Worm (Caenorhabditis elegans) whole organism, late embryonic: ENCODE results near the gene ZK546.5.
"Not testable (repeated sequence)": the region's sequence is repeated elsewhere in the genome, so short reads cannot be mapped to it uniquely, and the experiment has no call there.

Source experiments
- K02D7.2 ChIP-seq: sonication (generic microtip); optimal IDR thresholded peaks from 2 replicates; lab custom pipeline; 2017; ENCODE audit warnings: mild to moderate bottlenecking, missing genetic modification characterization, missing compliant biosample characterization
- ahr-1 ChIP-seq: sonication (generic microtip); optimal IDR thresholded peaks from 2 replicates; lab custom pipeline; 2016; ENCODE audit warnings: missing genetic modification characterization, missing compliant biosample characterization
- ama-1 ChIP-seq: fragments of 150-350 bp; optimal IDR thresholded peaks from 2 replicates; lab custom pipeline; 2014
- ceh-22 ChIP-seq: sonication (generic microtip); optimal IDR thresholded peaks from 2 replicates; lab custom pipeline; 2017; ENCODE audit warnings: missing biosample characterization, missing genetic modification characterization
- ceh-31 ChIP-seq: sonication (generic microtip); optimal IDR thresholded peaks from 2 replicates; lab custom pipeline; 2016; ENCODE audit warnings: missing genetic modification characterization, missing compliant biosample characterization
- ets-4 ChIP-seq: sonication (generic microtip); optimal IDR thresholded peaks from 2 replicates; lab custom pipeline; 2016; ENCODE audit warnings: missing genetic modification characterization, missing compliant biosample characterization
- eyg-1 ChIP-seq: sonication (generic microtip); optimal IDR thresholded peaks from 2 replicates; lab custom pipeline; 2016; ENCODE audit warnings: missing genotype, missing genetic modification characterization, missing compliant biosample characterization
- hlh-30 ChIP-seq: sonication (generic microtip); optimal IDR thresholded peaks from 2 replicates; lab custom pipeline; 2017; ENCODE audit warnings: antibody characterized with exemption, missing genetic modification characterization, missing compliant biosample characterization; ENCODE audit not compliant: insufficient read depth
- nhr-232 ChIP-seq: sonication (generic microtip); optimal IDR thresholded peaks from 2 replicates; lab custom pipeline; 2016; ENCODE audit warnings: missing genetic modification characterization, missing compliant biosample characterization
- pat-9 ChIP-seq: fragments of 200-800 bp; sonication (Bioruptor generic); optimal IDR thresholded peaks from 2 replicates; lab custom pipeline; 2018; ENCODE audit warnings: mild to moderate bottlenecking, missing genetic modification characterization, moderate library complexity, missing compliant biosample characterization
- syd-9 ChIP-seq: sonication (generic microtip); optimal IDR thresholded peaks from 2 replicates; lab custom pipeline; 2016; ENCODE audit warnings: mild to moderate bottlenecking, missing genetic modification characterization, moderate library complexity, missing compliant biosample characterization

DNA sequence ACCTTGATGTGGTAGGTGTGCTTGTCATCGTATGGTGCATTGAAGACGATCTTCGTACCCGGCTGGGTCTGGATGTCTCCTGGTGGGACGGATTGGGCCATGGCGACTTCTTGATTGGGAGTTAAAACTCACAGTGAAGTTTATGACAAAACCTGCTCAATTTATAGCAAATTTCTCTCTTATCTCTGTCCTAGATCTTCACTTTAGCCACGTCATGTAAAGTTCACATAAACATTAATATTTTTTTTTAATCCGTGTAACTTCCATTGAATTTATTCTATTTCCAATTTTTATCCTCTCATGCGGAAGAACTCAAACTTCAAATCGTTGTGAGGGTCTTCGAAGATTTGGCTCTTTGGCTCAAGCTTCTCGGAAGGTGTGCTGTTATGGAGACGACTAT, 19.2 kb upstream of the ZK546.5 start, which contains the start of gene msp-31:
- not testable (repeated sequence) for TF ChIP-seq pat-9; ahr-1 (tag; lab: Kevin White, UChicago); ceh-22; K02D7.2 (tag; lab: Kevin White, UChicago); nhr-232 (tag; lab: Kevin White, UChicago); hlh-30 (tag; lab: Kevin White, UChicago); ceh-31 (tag; lab: Kevin White, UChicago); eyg-1; ama-1 (lab: Kevin White, UChicago); ets-4; syd-9
